Fruit fly (Drosophila melanogaster): ENCODE results near the gene CG10943.

DNA sequence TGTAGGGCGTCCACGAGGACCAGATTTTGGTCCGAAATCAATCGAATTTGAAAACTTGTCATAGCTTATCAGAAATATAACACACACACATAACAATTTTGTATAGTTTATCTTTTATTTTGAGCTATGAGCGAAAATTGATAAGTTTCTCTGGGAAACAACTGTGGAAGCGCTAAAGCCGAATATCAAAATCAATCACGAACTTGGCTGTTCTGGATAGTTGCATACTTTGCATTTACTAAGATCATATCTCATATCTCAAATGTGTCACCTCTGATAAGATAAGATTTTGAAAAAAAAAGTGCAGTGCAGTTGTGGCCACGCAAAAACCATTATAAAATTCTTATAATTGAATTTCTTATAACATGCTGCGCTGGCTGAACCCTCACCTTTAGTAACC, 40.9 kb upstream of the CG10943 start, which contains the start of gene CG32117:
- TF ChIP-seq ey (GFP tag; optimal IDR thresholded peaks at IDR 0.05): no peak
- no peak for TF ChIP-seq psq (GFP tag; optimal IDR thresholded peaks at IDR 0.05)
